Fruit fly (Drosophila melanogaster): ENCODE data around the gene Inx2.

Gene Inx2

dm6 chrX:6973340-6973739 lies 25.1 kb upstream of the Inx2 start, which contains the start of gene CG3040 (continued):
- TF ChIP-seq CG3995 (GFP tag; optimal IDR thresholded peaks at IDR 0.05) (no peak), CG4360 (GFP tag; IDR thresholded peaks at IDR 0.05) (no peak), ci (GFP tag; IDR thresholded peaks at IDR 0.05) (peak; percentile 59; the same call in 2 of the 3 replicates), Rx (GFP tag; IDR thresholded peaks at IDR 0.05) (no peak), crc (GFP tag; optimal IDR thresholded peaks at IDR 0.05) (no peak), E2f2 (GFP tag; IDR thresholded peaks at IDR 0.05) (peak; percentile 37; the same call in 1 of the 2 replicates), H15 (GFP tag; IDR thresholded peaks at IDR 0.05) (no peak), Hsf (GFP tag; optimal IDR thresholded peaks at IDR 0.05) (peak; percentile 37), zfh1 (GFP tag; IDR thresholded peaks at IDR 0.05) (peak; percentile 33; the same call in 2 of the 3 replicates), Sry-δ (GFP tag; optimal IDR thresholded peaks at IDR 0.05) (peak; percentile 42), Mrtf (GFP tag; IDR thresholded peaks at IDR 0.05) (no peak), CG1832 (GFP tag; optimal IDR thresholded peaks at IDR 0.05) (no peak), ind (GFP tag; optimal IDR thresholded peaks at IDR 0.05) (peak; percentile 35), CG11085 (GFP tag; IDR thresholded peaks at IDR 0.05) (peak; percentile 26; the same call in 1 of the 2 replicates), ro (GFP tag; IDR thresholded peaks at IDR 0.05) (no peak), twi (tag; optimal IDR thresholded peaks at IDR 0.05) (peak; percentile 47), run (tag; optimal IDR thresholded peaks at IDR 0.05) (no peak), sna (GFP tag; IDR thresholded peaks at IDR 0.05; ENCODE audit: partially characterized antibody) (no peak), vvl (GFP tag; IDR thresholded peaks at IDR 0.05) (peak; percentile 63), CG30431 (GFP tag; optimal IDR thresholded peaks at IDR 0.05) (no peak), CG8281 (tag; optimal IDR thresholded peaks at IDR 0.05) (no peak), C15 (GFP tag; IDR thresholded peaks at IDR 0.05) (no peak), CG32772 (GFP tag; IDR thresholded peaks at IDR 0.05) (0 out of 2 replicates have a peak, but pooled peaks have one; percentile 14), CG15696 (tag; optimal IDR thresholded peaks at IDR 0.05) (peak; percentile 17), Ravus (GFP tag; IDR thresholded peaks at IDR 0.05) (no peak), CG6854 (GFP tag; optimal IDR thresholded peaks at IDR 0.05) (no peak), grn (GFP tag; optimal IDR thresholded peaks at IDR 0.05) (no peak), ATbp (GFP tag; optimal IDR thresholded peaks at IDR 0.05) (no peak), HLH3B (GFP tag; IDR thresholded peaks at IDR 0.05) (no peak), CG13624 (GFP tag; optimal IDR thresholded peaks at IDR 0.05) (peak; percentile 39), ERR (GFP tag; optimal IDR thresholded peaks at IDR 0.05) (no peak), dysf (GFP tag; IDR thresholded peaks at IDR 0.05) (peak; percentile 28; the same call in 1 of the 3 replicates), Lpt (GFP tag; optimal IDR thresholded peaks at IDR 0.05) (no peak), sob (GFP tag; IDR thresholded peaks at IDR 0.05) (0 out of 2 replicates have a peak, but pooled peaks have one; percentile 37), Ptx1 (GFP tag; IDR thresholded peaks at IDR 0.05) (peak; percentile 36; the same call in 1 of the 2 replicates), Atf-2 (GFP tag; optimal IDR thresholded peaks at IDR 0.05) (no peak), stc (GFP tag; IDR thresholded peaks at IDR 0.05) (peak; percentile 41; the same call in 1 of the 2 replicates), pum (GFP tag; optimal IDR thresholded peaks at IDR 0.05) (peak; percentile 30), Mes4 (GFP tag; optimal IDR thresholded peaks at IDR 0.05) (no peak), luna (GFP tag; optimal IDR thresholded peaks at IDR 0.05) (no peak), Sox102F (GFP tag; optimal IDR thresholded peaks at IDR 0.05) (peak; percentile 53), pho (GFP tag; optimal IDR thresholded peaks at IDR 0.05) (peak; percentile 20), CG5245 (GFP tag; optimal IDR thresholded peaks at IDR 0.05) (no peak), Bdp1 (GFP tag; optimal IDR thresholded peaks at IDR 0.05) (no peak), salm (tag; optimal IDR thresholded peaks at IDR 0.05) (no peak), ara (GFP tag; IDR thresholded peaks at IDR 0.05) (no peak), Antp (GFP tag; optimal IDR thresholded peaks at IDR 0.05) (peak; percentile 27), hth (optimal IDR thresholded peaks at IDR 0.05) (no peak), CG42726 (GFP tag; IDR thresholded peaks at IDR 0.05; ENCODE audit: partially characterized antibody) (no peak), B-H1 (GFP tag; IDR thresholded peaks at IDR 0.05) (no peak), CG8944 (GFP tag; optimal IDR thresholded peaks at IDR 0.05) (peak; percentile 1), dm (GFP tag; optimal IDR thresholded peaks at IDR 0.05) (no peak), fu2 (GFP tag; optimal IDR thresholded peaks at IDR 0.05) (no peak), CG13775 (GFP tag; optimal IDR thresholded peaks at IDR 0.05) (peak; percentile 22)
